Worm (Caenorhabditis elegans): ENCODE data around the gene F38H4.5.

- TF ChIP-seq nhr-23 (tag; optimal IDR thresholded peaks at IDR 0.05) (no peak), nhr-77 (tag; optimal IDR thresholded peaks at IDR 0.05) (no peak), unc-62 (GFP tag; optimal IDR thresholded peaks at IDR 0.05) (no peak), lin-39 (tag; optimal IDR thresholded peaks at IDR 0.05) (no peak), nhr-12 (tag; optimal IDR thresholded peaks at IDR 0.05) (no peak), ama-1 (optimal IDR thresholded peaks at IDR 0.05) (no peak), zag-1 (tag; optimal IDR thresholded peaks at IDR 0.05) (no peak), ceh-82 (tag; optimal IDR thresholded peaks at IDR 0.05) (no peak), Y55F3AM.14 (GFP tag; optimal IDR thresholded peaks at IDR 0.05) (no peak)
Measured at ce11 chrIV:11859995-11860605, 8.1 kb downstream of the F38H4.5 start, which contains the start of gene mob-1.

Measured in whole organism, L2 larva.